Worm (Caenorhabditis elegans) whole organism, L4/young adult: ENCODE measurements around the gene C44C10.15.
A peak's percentile ranks its signal among the peaks of the same experiment; 100 is the strongest.

Source experiments
- W03F9.2 ChIP-seq: fragments of 150-350 bp; optimal IDR thresholded peaks from 2 replicates; lab custom pipeline; 2014; ENCODE audit warnings: missing biosample characterization, missing genetic modification characterization
- dao-5 ChIP-seq: sonication (generic microtip); optimal IDR thresholded peaks from 2 replicates; lab custom pipeline; 2016; ENCODE audit warnings: missing genotype, missing genetic modification characterization, moderate library complexity, missing compliant biosample characterization
- him-1 ChIP-seq: sonication (generic microtip); optimal IDR thresholded peaks from 2 replicates; lab custom pipeline; 2016; ENCODE audit warnings: missing genotype, missing genetic modification reagents, missing genetic modification characterization, missing compliant biosample characterization

Gene C44C10.15

ce11 chrX:11700263-11700662 lies at the start of gene C44C10.15:
TSS of gene C44C10.15 (minus strand) at chrX:11700363.
- TF ChIP-seq dao-5 (tag; lab: Kevin White, UChicago) (no peak), W03F9.2 (tag; lab: Kevin White, UChicago) (no peak), him-1 (tag; lab: Kevin White, UChicago) (no peak)

ce11 chrX:11745821-11746485 lies 45.8 kb upstream of the C44C10.15 start, which contains the start of gene C40H5.2:
TSS of gene C40H5.2 (plus strand) at chrX:11746076.
- TF ChIP-seq him-1 (tag; lab: Kevin White, UChicago): no peak
- no peak for TF ChIP-seq dao-5 (tag; lab: Kevin White, UChicago)
- TF ChIP-seq W03F9.2 (tag; lab: Kevin White, UChicago): no peak

ce11 chrX:11743723-11744122 lies 43.6 kb upstream of the C44C10.15 start:
- TF ChIP-seq W03F9.2 (tag; lab: Kevin White, UChicago): no peak
- TF ChIP-seq dao-5 (tag; lab: Kevin White, UChicago): no peak
- TF ChIP-seq him-1 (tag; lab: Kevin White, UChicago): no peak

ce11 chrX:11738602-11739100 lies 38.5 kb upstream of the C44C10.15 start, which contains the start of gene nspa-9:
TSS of gene nspa-9 (plus strand) at chrX:11739050.
- TF ChIP-seq him-1 (tag; lab: Kevin White, UChicago) (no peak), dao-5 (tag; lab: Kevin White, UChicago) (no peak), W03F9.2 (tag; lab: Kevin White, UChicago) (no peak)

- no peak for TF ChIP-seq him-1 (tag; lab: Kevin White, UChicago)
- TF ChIP-seq W03F9.2 (tag; lab: Kevin White, UChicago): no peak
- no peak for TF ChIP-seq dao-5 (tag; lab: Kevin White, UChicago)
These were observed 36.9 kb upstream of the C44C10.15 start, which contains the start of gene D1053.3 for ce11 chrX:11737053-11737452. TSS of gene D1053.3 (minus strand) at chrX:11737153.

ce11 chrX:11734110-11734509 lies 33.9 kb upstream of the C44C10.15 start:
- TF ChIP-seq dao-5 (tag; lab: Kevin White, UChicago) (no peak), W03F9.2 (tag; lab: Kevin White, UChicago) (no peak), him-1 (tag; lab: Kevin White, UChicago) (no peak)

ce11 chrX:11732752-11733151 lies 32.6 kb upstream of the C44C10.15 start:
- TF ChIP-seq dao-5 (tag; lab: Kevin White, UChicago) (no peak), W03F9.2 (tag; lab: Kevin White, UChicago) (no peak), him-1 (tag; lab: Kevin White, UChicago) (no peak)

ce11 chrX:11727761-11728160 lies 27.6 kb upstream of the C44C10.15 start, which contains the start of the genes gst-42 and D1053.2:
TSS of gene gst-42 (minus strand) at chrX:11727936.
TSS of gene D1053.2 (plus strand) at chrX:11728151.
- peak; percentile 20 for TF ChIP-seq W03F9.2 (tag; lab: Kevin White, UChicago)
- TF ChIP-seq dao-5 (tag; lab: Kevin White, UChicago): no peak
- TF ChIP-seq him-1 (tag; lab: Kevin White, UChicago): no peak

ce11 chrX:11726450-11726849 lies 26.3 kb upstream of the C44C10.15 start:
- TF ChIP-seq W03F9.2 (tag; lab: Kevin White, UChicago) (no peak), him-1 (tag; lab: Kevin White, UChicago) (no peak), dao-5 (tag; lab: Kevin White, UChicago) (no peak)

- TF ChIP-seq him-1 (tag; lab: Kevin White, UChicago): no peak
- no peak for TF ChIP-seq W03F9.2 (tag; lab: Kevin White, UChicago)
- TF ChIP-seq dao-5 (tag; lab: Kevin White, UChicago): no peak
These were observed 25.5 kb upstream of the C44C10.15 start for ce11 chrX:11725646-11726045.

ce11 chrX:11723781-11724201 lies 23.6 kb upstream of the C44C10.15 start, which contains the start of gene D1053.4:
TSS of gene D1053.4 (minus strand) at chrX:11723800.
- TF ChIP-seq W03F9.2 (tag; lab: Kevin White, UChicago) (no peak), dao-5 (tag; lab: Kevin White, UChicago) (no peak), him-1 (tag; lab: Kevin White, UChicago) (no peak)

- no peak for TF ChIP-seq him-1 (tag; lab: Kevin White, UChicago)
- TF ChIP-seq dao-5 (tag; lab: Kevin White, UChicago): no peak
- no peak for TF ChIP-seq W03F9.2 (tag; lab: Kevin White, UChicago)
These were observed 19.9 kb upstream of the C44C10.15 start for ce11 chrX:11720058-11720457.

- TF ChIP-seq dao-5 (tag; lab: Kevin White, UChicago) (no peak), him-1 (tag; lab: Kevin White, UChicago) (no peak), W03F9.2 (tag; lab: Kevin White, UChicago) (no peak)
These were observed 18.6 kb upstream of the C44C10.15 start for ce11 chrX:11718751-11719150.
